Worm (Caenorhabditis elegans) whole organism, L4 larva: ENCODE data around the gene nlp-17.

Source experiments
- ctbp-1 ChIP-seq: fragments of 200-800 bp; sonication (Bioruptor generic); IDR thresholded peaks from 2 replicates; pipeline ENCODE4 v1.3.6; 2022; ENCODE audit warnings: missing genetic modification reagents, missing genetic modification characterization, missing compliant biosample characterization
- jun-1 ChIP-seq: fragments of 150-350 bp; optimal IDR thresholded peaks from 2 replicates; lab custom pipeline; 2014; ENCODE audit warnings: missing biosample characterization, missing genetic modification reagents, missing genetic modification characterization
- lin-39 ChIP-seq: fragments of 150-350 bp; optimal IDR thresholded peaks from 2 replicates; lab custom pipeline; 2014; ENCODE audit warnings: missing biosample characterization, missing genetic modification reagents, missing genetic modification characterization
- nhr-237 ChIP-seq: sonication (generic microtip); optimal IDR thresholded peaks from 2 replicates; lab custom pipeline; 2017; ENCODE audit warnings: missing biosample characterization, missing genetic modification characterization
- nhr-77 ChIP-seq: fragments of 150-350 bp; optimal IDR thresholded peaks from 2 replicates; lab custom pipeline; 2014; ENCODE audit warnings: missing biosample characterization, missing genetic modification characterization
- snpc-4 ChIP-seq: fragments of 150-350 bp; optimal IDR thresholded peaks from 2 replicates; lab custom pipeline; 2014; ENCODE audit warnings: missing biosample characterization, missing genetic modification characterization
- unc-62 ChIP-seq, 3 experiments: fragments of 150-350 bp in 1 of 3; sonication (generic microtip); optimal IDR thresholded peaks in 2 of 3; peaks in 1 of 3; 1 replicate in 1 of 3; 2 replicates in 2 of 3; lab custom pipeline; 2014 to 2017; ENCODE audit warnings: missing biosample characterization in 3 of 3, missing genetic modification characterization in 3 of 3, missing genetic modification reagents in 3 of 3, missing genotype in 1 of 3

- TF ChIP-seq jun-1 (tag; lab: Kevin White, UChicago) (no peak), nhr-237 (tag; lab: Kevin White, UChicago) (no peak), lin-39 (tag; lab: Kevin White, UChicago) (no peak), ctbp-1 (GFP tag; lab: Robert Waterston, UW) (no peak), nhr-77 (tag; lab: Kevin White, UChicago) (no peak), snpc-4 (no peak), unc-62 (GFP tag; optimal IDR thresholded peaks at IDR 0.05 in 1 of 2; lab: Kevin White, UChicago) (no peak), unc-62 (tag; optimal IDR thresholded peaks at IDR 0.05; lab: Kevin White, UChicago) (no peak)
Observed at ce11 chrIV:13521785-13522184, 16.2 kb upstream of the nlp-17 start, which contains the start of gene dcap-2.
